Fruit fly (Drosophila melanogaster) whole organism, embryonic: ENCODE data around the gene Syx4.

Experiments
- Abd-B ChIP-seq: fragments of 200-800 bp; sonication (Bioruptor generic); optimal IDR thresholded peaks from 2 replicates; lab custom pipeline; 2018; ENCODE audit warnings: missing biosample characterization, mild to moderate bottlenecking, missing genetic modification characterization, moderate library complexity
- CG10431 ChIP-seq: fragments of 200-800 bp; sonication (Bioruptor generic); optimal IDR thresholded peaks from 3 replicates; lab custom pipeline; 2018; ENCODE audit warnings: missing biosample characterization, mild to moderate bottlenecking, missing genetic modification characterization
- CG11456 ChIP-seq: fragments of 200-800 bp; sonication (Bioruptor generic); IDR thresholded peaks from 3 replicates; pipeline ENCODE4 v1.3.6; 2022; ENCODE audit warnings: missing biosample characterization, missing genetic modification characterization
- CG13287 ChIP-seq: fragments of 200-800 bp; sonication (Bioruptor generic); IDR thresholded peaks from 2 replicates; pipeline ENCODE4 v1.3.6; 2022; ENCODE audit warnings: missing biosample characterization, missing genetic modification characterization; ENCODE audit not compliant: partially characterized antibody
- CG15011 ChIP-seq: fragments of 200-800 bp; sonication (Bioruptor generic); optimal IDR thresholded peaks from 3 replicates; lab custom pipeline; 2018; ENCODE audit warnings: missing biosample characterization, mild to moderate bottlenecking, missing genetic modification characterization
- CG1529 ChIP-seq: fragments of 200-800 bp; sonication (Bioruptor generic); optimal IDR thresholded peaks from 3 replicates; lab custom pipeline; 2018; ENCODE audit warnings: missing biosample characterization, missing genetic modification characterization
- CG15696 ChIP-seq: fragments of 200-800 bp; sonication (Bioruptor generic); optimal IDR thresholded peaks from 2 replicates; lab custom pipeline; 2019; ENCODE audit warnings: missing biosample characterization, mild to moderate bottlenecking, missing genetic modification characterization, moderate library complexity
- CG30403 ChIP-seq: fragments of 200-800 bp; sonication (Bioruptor generic); optimal IDR thresholded peaks from 3 replicates; lab custom pipeline; 2016; ENCODE audit warnings: missing biosample characterization, missing genetic modification characterization
- CG3065 ChIP-seq: fragments of 200-800 bp; sonication (Bioruptor generic); optimal IDR thresholded peaks from 2 replicates; lab custom pipeline; 2016; ENCODE audit warnings: missing biosample characterization, missing genetic modification characterization
- CG34376 ChIP-seq: fragments of 200-800 bp; sonication (Bioruptor generic); optimal IDR thresholded peaks from 2 replicates; lab custom pipeline; 2018; ENCODE audit warnings: missing biosample characterization, mild to moderate bottlenecking, missing genetic modification characterization
- CG3838 ChIP-seq: fragments of 200-800 bp; sonication (Bioruptor generic); optimal IDR thresholded peaks from 3 replicates; lab custom pipeline; 2016; ENCODE audit warnings: missing biosample characterization, missing genetic modification characterization
- CG3995 ChIP-seq: fragments of 200-800 bp; sonication (Bioruptor generic); optimal IDR thresholded peaks from 3 replicates; lab custom pipeline; 2016; ENCODE audit warnings: missing biosample characterization, missing genetic modification characterization
- CG5245 ChIP-seq: fragments of 200-800 bp; sonication (Bioruptor generic); optimal IDR thresholded peaks from 3 replicates; lab custom pipeline; 2016; ENCODE audit warnings: missing biosample characterization, missing genetic modification characterization
- CG7357 ChIP-seq: fragments of 200-800 bp; sonication (Bioruptor generic); IDR thresholded peaks from 3 replicates; pipeline ENCODE4 v1.3.6; 2022; ENCODE audit warnings: missing biosample characterization, missing genetic modification characterization
- CG7556 ChIP-seq: fragments of 200-800 bp; sonication (Bioruptor generic); optimal IDR thresholded peaks from 2 replicates; lab custom pipeline; 2017; ENCODE audit warnings: missing biosample characterization, mild to moderate bottlenecking, missing genetic modification characterization
- Camta ChIP-seq: fragments of 200-800 bp; sonication (Bioruptor generic); optimal IDR thresholded peaks from 2 replicates; lab custom pipeline; 2016; ENCODE audit warnings: missing biosample characterization, missing genetic modification characterization
- Dbx ChIP-seq: fragments of 200-800 bp; sonication (Bioruptor generic); IDR thresholded peaks from 3 replicates; pipeline ENCODE4 v1.3.6; 2022; ENCODE audit warnings: missing biosample characterization, missing genetic modification characterization
- Doc2 ChIP-seq: fragments of 200-800 bp; sonication (Bioruptor generic); IDR thresholded peaks from 2 replicates; pipeline ENCODE4 v1.3.6; 2022; ENCODE audit warnings: missing biosample characterization, missing genetic modification characterization
- H2.0 ChIP-seq: fragments of 200-800 bp; sonication (Bioruptor generic); IDR thresholded peaks from 2 replicates; pipeline ENCODE4 v1.3.6; 2022; ENCODE audit warnings: missing biosample characterization, missing genetic modification characterization
- Jarid2 ChIP-seq: fragments of 200-800 bp; sonication (Bioruptor generic); optimal IDR thresholded peaks from 3 replicates; lab custom pipeline; 2017; ENCODE audit warnings: mild to moderate bottlenecking, missing biosample characterization, missing genetic modification reagents, missing genetic modification characterization
- Med ChIP-seq: fragments of 200-800 bp; sonication (Bioruptor generic); peaks from one replicate; lab custom pipeline; 2016; ENCODE audit warnings: missing biosample characterization, missing genetic modification characterization, mild to moderate bottlenecking, inconsistent platforms, moderate library complexity
- Mrtf ChIP-seq: fragments of 200-800 bp; sonication (Bioruptor generic); IDR thresholded peaks from 3 replicates; pipeline ENCODE4 v1.3.6; 2022; ENCODE audit warnings: missing biosample characterization, missing genetic modification characterization
- Nf-YA ChIP-seq: fragments of 200-800 bp; sonication (Bioruptor generic); IDR thresholded peaks from 2 replicates; pipeline ENCODE4 v1.3.6; 2022; ENCODE audit warnings: missing biosample characterization, missing genetic modification characterization
- Nf-YB ChIP-seq: fragments of 200-800 bp; sonication (Bioruptor generic); optimal IDR thresholded peaks from 3 replicates; lab custom pipeline; 2019; ENCODE audit warnings: missing biosample characterization, mild to moderate bottlenecking, missing genetic modification characterization, moderate library complexity
- Nf-YC ChIP-seq: fragments of 200-800 bp; optimal IDR thresholded peaks from 3 replicates; lab custom pipeline; 2019; ENCODE audit warnings: missing biosample characterization, mild to moderate bottlenecking, missing genetic modification characterization, moderate library complexity
- Oli ChIP-seq: fragments of 200-800 bp; sonication (Bioruptor generic); optimal IDR thresholded peaks from 2 replicates; lab custom pipeline; 2018; ENCODE audit warnings: missing biosample characterization, mild to moderate bottlenecking, missing genetic modification characterization, moderate library complexity
- Sox100B ChIP-seq: fragments of 200-800 bp; sonication (Bioruptor generic); optimal IDR thresholded peaks from 3 replicates; lab custom pipeline; 2018; ENCODE audit warnings: missing biosample characterization, mild to moderate bottlenecking, missing genetic modification characterization
- Sox102F ChIP-seq: fragments of 200-800 bp; sonication (Bioruptor generic); optimal IDR thresholded peaks from 2 replicates; lab custom pipeline; 2018; ENCODE audit warnings: missing biosample characterization, mild to moderate bottlenecking, missing genetic modification characterization, moderate library complexity
- Spps ChIP-seq: fragments of 200-800 bp; sonication (Bioruptor generic); optimal IDR thresholded peaks from 2 replicates; lab custom pipeline; 2018; ENCODE audit warnings: missing biosample characterization, mild to moderate bottlenecking, missing genetic modification characterization
- Stat92E ChIP-seq, 3 experiments: fragments of >200 bp in 2 of 3; fragments of 200-800 bp in 1 of 3; sonication (Bioruptor generic) in 1 of 3; optimal IDR thresholded peaks; 2 replicates each; lab custom pipeline; 2017 to 2019; ENCODE audit warnings: missing biosample characterization in 3 of 3, missing genetic modification characterization in 3 of 3, mild to moderate bottlenecking in 1 of 3, moderate library complexity in 1 of 3
- Taf1 ChIP-seq: fragments of 200-800 bp; sonication (Bioruptor generic); IDR thresholded peaks from 2 replicates; pipeline ENCODE4 v1.3.6; 2022; ENCODE audit warnings: missing biosample characterization, missing genetic modification characterization
- ara ChIP-seq: fragments of 200-800 bp; sonication (Bioruptor generic); IDR thresholded peaks from 2 replicates; pipeline ENCODE4 v1.3.6; 2022; ENCODE audit warnings: missing biosample characterization, missing genetic modification characterization
- ash1 ChIP-seq: fragments of 200-800 bp; sonication (Bioruptor generic); optimal IDR thresholded peaks from 2 replicates; lab custom pipeline; 2018; ENCODE audit warnings: missing biosample characterization, mild to moderate bottlenecking, missing genetic modification characterization
- crc ChIP-seq: fragments of 200-800 bp; sonication (Bioruptor generic); optimal IDR thresholded peaks from 2 replicates; lab custom pipeline; 2016; ENCODE audit warnings: missing biosample characterization, missing genetic modification characterization
- emc ChIP-seq: fragments of 200-800 bp; sonication (Bioruptor generic); optimal IDR thresholded peaks from 2 replicates; lab custom pipeline; 2016; ENCODE audit warnings: missing biosample characterization, missing genetic modification characterization
- en ChIP-seq: fragments of 200-800 bp; sonication (Bioruptor generic); optimal IDR thresholded peaks from 2 replicates; lab custom pipeline; 2016; ENCODE audit warnings: missing biosample characterization, missing genetic modification characterization
- eyg ChIP-seq: fragments of 200-800 bp; sonication (Bioruptor generic); optimal IDR thresholded peaks from 3 replicates; lab custom pipeline; 2016; ENCODE audit warnings: missing biosample characterization, missing genetic modification characterization
- fd64A ChIP-seq: fragments of 200-800 bp; sonication (Bioruptor generic); optimal IDR thresholded peaks from 3 replicates; lab custom pipeline; 2018; ENCODE audit warnings: missing biosample characterization, mild to moderate bottlenecking, missing genetic modification characterization
- fru ChIP-seq: fragments of >200 bp; optimal IDR thresholded peaks from 2 replicates; lab custom pipeline; 2017
- gem ChIP-seq: fragments of 200-800 bp; sonication (Bioruptor generic); optimal IDR thresholded peaks from 2 replicates; lab custom pipeline; 2019; ENCODE audit warnings: missing biosample characterization, mild to moderate bottlenecking, missing genetic modification characterization, moderate library complexity
- gsb ChIP-seq: fragments of 200-800 bp; sonication (Bioruptor generic); IDR thresholded peaks from 2 replicates; pipeline ENCODE4 v1.3.6; 2022; ENCODE audit warnings: missing biosample characterization, missing genetic modification characterization
- insv ChIP-seq, 2 experiments: fragments of 200-800 bp; sonication (Bioruptor generic); optimal IDR thresholded peaks; 3 replicates each; lab custom pipeline; 2016 to 2018; ENCODE audit warnings: missing biosample characterization in 2 of 2, missing genetic modification characterization in 2 of 2
- kah ChIP-seq: fragments of 200-800 bp; sonication (Bioruptor generic); optimal IDR thresholded peaks from 2 replicates; lab custom pipeline; 2018; ENCODE audit warnings: missing biosample characterization, mild to moderate bottlenecking, missing genetic modification characterization
- knrl ChIP-seq: fragments of 200-800 bp; sonication (Bioruptor generic); IDR thresholded peaks from 3 replicates; pipeline ENCODE4 v1.3.6; 2022; ENCODE audit warnings: missing biosample characterization, missing genetic modification characterization; ENCODE audit not compliant: partially characterized antibody
- lmd ChIP-seq: fragments of 200-800 bp; sonication (Bioruptor generic); IDR thresholded peaks from 2 replicates; pipeline ENCODE4 v1.3.6; 2022; ENCODE audit warnings: missing biosample characterization, missing genetic modification characterization
- pfk ChIP-seq: fragments of 200-800 bp; sonication (Bioruptor generic); optimal IDR thresholded peaks from 2 replicates; lab custom pipeline; 2018; ENCODE audit warnings: missing biosample characterization, mild to moderate bottlenecking, missing genetic modification characterization, moderate library complexity
- pros ChIP-seq: fragments of 200-800 bp; sonication (Bioruptor generic); optimal IDR thresholded peaks from 3 replicates; lab custom pipeline; 2019; ENCODE audit warnings: missing biosample characterization, mild to moderate bottlenecking, missing genetic modification characterization, moderate library complexity
- run ChIP-seq: fragments of 200-800 bp; sonication (Bioruptor generic); optimal IDR thresholded peaks from 3 replicates; lab custom pipeline; 2018; ENCODE audit warnings: missing biosample characterization, mild to moderate bottlenecking, missing genetic modification characterization
- scrt ChIP-seq: fragments of 200-800 bp; sonication (Bioruptor generic); optimal IDR thresholded peaks from 2 replicates; lab custom pipeline; 2018; ENCODE audit warnings: missing biosample characterization, mild to moderate bottlenecking, missing genetic modification characterization, moderate library complexity
- sim ChIP-seq: fragments of 200-800 bp; sonication (Bioruptor generic); IDR thresholded peaks from 2 replicates; pipeline ENCODE4 v1.3.6; 2022; ENCODE audit warnings: missing biosample characterization, missing genetic modification characterization
- ssp ChIP-seq: fragments of 200-800 bp; sonication (Bioruptor generic); IDR thresholded peaks from 2 replicates; pipeline ENCODE4 v1.3.6; 2022; ENCODE audit warnings: missing biosample characterization, missing genetic modification characterization
- tin ChIP-seq: fragments of 200-800 bp; sonication (Bioruptor generic); optimal IDR thresholded peaks from 3 replicates; lab custom pipeline; 2016; ENCODE audit warnings: missing biosample characterization, missing genetic modification characterization
- tup ChIP-seq: fragments of 200-800 bp; sonication (Bioruptor generic); optimal IDR thresholded peaks from 2 replicates; lab custom pipeline; 2016; ENCODE audit warnings: missing biosample characterization, mild to moderate bottlenecking, missing genetic modification characterization, moderate library complexity

Syx4 gene

DNA sequence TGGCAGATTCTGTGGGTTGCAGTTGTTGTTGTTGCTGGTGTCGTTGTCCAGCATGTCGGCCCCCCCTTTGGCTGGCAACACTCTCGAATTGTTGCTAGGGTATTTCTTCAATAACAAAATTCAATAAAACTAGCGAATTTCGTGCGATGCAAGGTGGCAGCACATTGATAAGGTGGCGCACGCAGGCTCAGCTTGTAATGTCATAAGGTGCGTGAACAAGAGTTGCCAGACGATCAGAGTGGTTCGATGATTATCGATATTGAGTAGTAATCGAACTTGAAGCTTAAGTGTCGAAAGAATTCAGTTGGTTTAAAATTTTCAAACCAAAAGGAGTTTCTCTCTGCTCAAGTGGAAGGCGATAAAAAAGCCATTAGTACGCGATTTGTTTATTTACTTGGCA, 23.8 kb downstream of the Syx4 start, which contains the start of gene CG2701 (continued):
- TF ChIP-seq pros (GFP tag; lab: Kevin White, UChicago) (no peak), Sox100B (GFP tag; lab: Kevin White, UChicago) (no peak), Stat92E (GFP tag; optimal IDR thresholded peaks at IDR 0.05; lab: Kevin White, UChicago) (no peak), CG30403 (GFP tag; lab: Kevin White, UChicago) (no peak), tup (GFP tag; lab: Kevin White, UChicago) (no peak), gsb (no peak), Jarid2 (GFP tag; lab: Kevin White, UChicago) (no peak), Nf-YB (GFP tag; lab: Kevin White, UChicago) (no peak), CG7556 (GFP tag; lab: Kevin White, UChicago) (no peak), Taf1 (GFP tag; lab: Robert Waterston, UW) (no peak), insv (GFP tag; optimal IDR thresholded peaks at IDR 0.05; lab: Kevin White, UChicago) (no peak), CG34376 (GFP tag; lab: Kevin White, UChicago) (no peak), CG11456 (no peak), Oli (tag; lab: Kevin White, UChicago) (no peak), CG7357 (GFP tag; lab: Robert Waterston, UW) (no peak), CG15011 (GFP tag; lab: Kevin White, UChicago) (no peak), ash1 (GFP tag; lab: Kevin White, UChicago) (no peak), CG10431 (GFP tag; lab: Kevin White, UChicago) (no peak), ssp (GFP tag; lab: Robert Waterston, UW) (no peak), run (tag; lab: Kevin White, UChicago) (no peak), Nf-YC (no peak), Dbx (0 out of 3 replicates have a peak, but pooled peaks have one; percentile 36), eyg (GFP tag; lab: Kevin White, UChicago) (no peak), CG3838 (no peak), Mrtf (GFP tag; lab: Robert Waterston, UW) (no peak), Med (GFP tag; lab: Kevin White, UChicago) (peak; percentile 88), pfk (no peak), Doc2 (GFP tag; lab: Robert Waterston, UW) (no peak), Sox102F (GFP tag; lab: Kevin White, UChicago) (no peak), knrl (GFP tag; lab: Robert Waterston, UW) (peak; percentile 66), fd64A (no peak), ara (GFP tag; lab: Robert Waterston, UW) (no peak), Camta (no peak), gem (tag; lab: Kevin White, UChicago) (no peak), CG3995 (GFP tag; lab: Kevin White, UChicago) (no peak), fru (lab: Kevin White, UChicago) (no peak), CG1529 (GFP tag; lab: Kevin White, UChicago) (no peak), lmd (no peak), Abd-B (GFP tag; lab: Kevin White, UChicago) (no peak), CG13287 (peak; percentile 80), H2.0 (no peak), crc (GFP tag; lab: Kevin White, UChicago) (no peak), Spps (no peak), CG5245 (no peak), CG3065 (GFP tag; lab: Kevin White, UChicago) (no peak), CG15696 (no peak), kah (no peak), sim (GFP tag; lab: Robert Waterston, UW) (no peak), en (GFP tag; lab: Kevin White, UChicago) (no peak), Nf-YA (no peak), tin (peak; percentile 36), scrt (GFP tag; lab: Kevin White, UChicago) (no peak), emc (GFP tag; lab: Kevin White, UChicago) (no peak)
